Worm (Caenorhabditis elegans) whole organism, L3 larva: ENCODE data around the gene sft-1.
A peak's percentile ranks its signal among the peaks of the same experiment; 100 is the strongest.

ENCODE experiments used
- R02D3.7 ChIP-seq: fragments of 150-350 bp; optimal IDR thresholded peaks from 2 replicates; lab custom pipeline; 2014; ENCODE audit warnings: missing biosample characterization, missing genetic modification characterization
- ZK546.5 ChIP-seq: sonication (generic microtip); optimal IDR thresholded peaks from 2 replicates; lab custom pipeline; 2017; ENCODE audit warnings: missing biosample characterization, missing genetic modification characterization
- aly-2 ChIP-seq: fragments of 150-350 bp; optimal IDR thresholded peaks from 2 replicates; lab custom pipeline; 2014; ENCODE audit warnings: missing biosample characterization, missing genetic modification characterization
- ama-1 ChIP-seq: fragments of 150-350 bp; optimal IDR thresholded peaks from 2 replicates; lab custom pipeline; 2018
- ceh-16 ChIP-seq: sonication (generic microtip); optimal IDR thresholded peaks from 2 replicates; lab custom pipeline; 2017; ENCODE audit warnings: missing biosample characterization, missing genetic modification characterization
- ceh-28 ChIP-seq: fragments of 150-350 bp; optimal IDR thresholded peaks from 2 replicates; lab custom pipeline; 2014; ENCODE audit warnings: missing biosample characterization, missing genetic modification reagents, missing genetic modification characterization
- ceh-82 ChIP-seq: fragments of 150-350 bp; optimal IDR thresholded peaks from 2 replicates; lab custom pipeline; 2014; ENCODE audit warnings: missing biosample characterization, missing genetic modification characterization
- daf-12 ChIP-seq: fragments of 150-350 bp; optimal IDR thresholded peaks from 2 replicates; lab custom pipeline; 2014; ENCODE audit warnings: missing biosample characterization, missing genetic modification reagents, missing genetic modification characterization
- egl-5 ChIP-seq: fragments of 150-350 bp; optimal IDR thresholded peaks from 2 replicates; lab custom pipeline; 2017; ENCODE audit warnings: missing biosample characterization, missing genetic modification reagents, missing genetic modification characterization, inconsistent platforms
- elt-2 ChIP-seq: sonication (generic microtip); optimal IDR thresholded peaks from 2 replicates; lab custom pipeline; 2016; ENCODE audit warnings: missing genetic modification reagents, mild to moderate bottlenecking, missing genetic modification characterization, missing compliant biosample characterization
- elt-3 ChIP-seq, 3 experiments: fragments of 150-350 bp in 1 of 3; sonication (generic microtip) in 2 of 3; optimal IDR thresholded peaks; 2 replicates in 2 of 3; 4 replicates in 1 of 3; lab custom pipeline; 2014 to 2017; ENCODE audit warnings: missing biosample characterization in 3 of 3, missing genetic modification characterization in 3 of 3
- eor-1 ChIP-seq, 2 experiments: fragments of 150-350 bp; optimal IDR thresholded peaks; 2 replicates each; lab custom pipeline; 2014 to 2018; ENCODE audit warnings: missing biosample characterization in 2 of 2, missing genetic modification characterization in 2 of 2
- fkh-10 ChIP-seq: sonication (generic microtip); optimal IDR thresholded peaks from 2 replicates; lab custom pipeline; 2017; ENCODE audit warnings: missing biosample characterization, missing genetic modification reagents, missing genetic modification characterization
- fkh-2 ChIP-seq: fragments of 150-350 bp; optimal IDR thresholded peaks from 2 replicates; lab custom pipeline; 2014; ENCODE audit warnings: missing biosample characterization, missing genetic modification reagents, missing genetic modification characterization
- fos-1 ChIP-seq: fragments of 150-350 bp; optimal IDR thresholded peaks from 2 replicates; lab custom pipeline; 2014; ENCODE audit warnings: missing biosample characterization, missing genetic modification characterization
- hmg-11 ChIP-seq: sonication (generic microtip); optimal IDR thresholded peaks from 2 replicates; lab custom pipeline; 2016; ENCODE audit warnings: missing genetic modification characterization, missing compliant biosample characterization
- lin-15B ChIP-seq: fragments of 150-350 bp; optimal IDR thresholded peaks from 2 replicates; lab custom pipeline; 2014; ENCODE audit warnings: missing biosample characterization, missing genetic modification characterization
- lin-39 ChIP-seq: fragments of 150-350 bp; optimal IDR thresholded peaks from 2 replicates; lab custom pipeline; 2018; ENCODE audit warnings: missing biosample characterization, missing genetic modification reagents, missing genetic modification characterization
- mdl-1 ChIP-seq: fragments of 150-350 bp; optimal IDR thresholded peaks from 2 replicates; lab custom pipeline; 2014; ENCODE audit warnings: missing biosample characterization, missing genetic modification characterization
- mml-1 ChIP-seq: fragments of 150-350 bp; sonication (generic microtip); optimal IDR thresholded peaks from 3 replicates; lab custom pipeline; 2014; ENCODE audit warnings: missing biosample characterization, missing genetic modification characterization
- nfya-1 ChIP-seq: sonication (generic microtip); optimal IDR thresholded peaks from 2 replicates; lab custom pipeline; 2017; ENCODE audit warnings: missing genetic modification characterization, mild to moderate bottlenecking, missing compliant biosample characterization, antibody characterized with exemption, moderate library complexity; ENCODE audit not compliant: insufficient read depth
- nhr-11 ChIP-seq: fragments of 150-350 bp; optimal IDR thresholded peaks from 2 replicates; lab custom pipeline; 2014; ENCODE audit warnings: missing biosample characterization, missing genetic modification characterization
- nhr-12 ChIP-seq: fragments of 150-350 bp; optimal IDR thresholded peaks from 2 replicates; lab custom pipeline; 2014; ENCODE audit warnings: missing biosample characterization, missing genetic modification characterization
- nhr-28 ChIP-seq: fragments of 150-350 bp; optimal IDR thresholded peaks from 2 replicates; lab custom pipeline; 2014; ENCODE audit warnings: missing biosample characterization, missing genetic modification characterization
- nhr-43 ChIP-seq: sonication (generic microtip); optimal IDR thresholded peaks from 2 replicates; lab custom pipeline; 2016; ENCODE audit warnings: mild to moderate bottlenecking, missing genetic modification characterization, missing compliant biosample characterization; ENCODE audit not compliant: poor library complexity, severe bottlenecking
- nhr-67 ChIP-seq: fragments of 150-350 bp; optimal IDR thresholded peaks from 2 replicates; lab custom pipeline; 2014; ENCODE audit warnings: missing biosample characterization, missing genetic modification characterization
- nhr-77 ChIP-seq: fragments of 150-350 bp; optimal IDR thresholded peaks from 2 replicates; lab custom pipeline; 2014; ENCODE audit warnings: missing biosample characterization, missing genetic modification characterization
- pha-4 ChIP-seq: fragments of 150-350 bp; optimal IDR thresholded peaks from 2 replicates; lab custom pipeline; 2014; ENCODE audit warnings: missing biosample characterization, missing genetic modification reagents, missing genetic modification characterization
- pqm-1 ChIP-seq: fragments of 150-350 bp; optimal IDR thresholded peaks from 2 replicates; lab custom pipeline; 2017; ENCODE audit warnings: missing biosample characterization, missing genetic modification characterization, inconsistent platforms
- sea-2 ChIP-seq: fragments of 150-350 bp; sonication (generic microtip); optimal IDR thresholded peaks from 4 replicates; lab custom pipeline; 2014; ENCODE audit warnings: missing biosample characterization, missing genetic modification reagents, missing genetic modification characterization
- skn-1 ChIP-seq: fragments of 150-350 bp; optimal IDR thresholded peaks from 2 replicates; lab custom pipeline; 2014; ENCODE audit warnings: missing biosample characterization, missing genetic modification characterization
- snpc-4 ChIP-seq: fragments of 150-350 bp; optimal IDR thresholded peaks from 2 replicates; lab custom pipeline; 2014; ENCODE audit warnings: missing biosample characterization, missing genetic modification characterization
- unc-39 ChIP-seq: sonication (generic microtip); optimal IDR thresholded peaks from 4 replicates; lab custom pipeline; 2017; ENCODE audit warnings: missing biosample characterization, missing genetic modification characterization
- unc-62 ChIP-seq: fragments of 150-350 bp; sonication (generic microtip); optimal IDR thresholded peaks from 4 replicates; lab custom pipeline; 2014; ENCODE audit warnings: missing biosample characterization, missing genetic modification reagents, missing genetic modification characterization
- zag-1 ChIP-seq: fragments of 150-350 bp; optimal IDR thresholded peaks from 2 replicates; lab custom pipeline; 2014; ENCODE audit warnings: missing biosample characterization, missing genetic modification characterization
- ztf-4 ChIP-seq: fragments of 150-350 bp; optimal IDR thresholded peaks from 2 replicates; lab custom pipeline; 2014; ENCODE audit warnings: missing biosample characterization, missing genetic modification characterization

sft-1 gene

DNA sequence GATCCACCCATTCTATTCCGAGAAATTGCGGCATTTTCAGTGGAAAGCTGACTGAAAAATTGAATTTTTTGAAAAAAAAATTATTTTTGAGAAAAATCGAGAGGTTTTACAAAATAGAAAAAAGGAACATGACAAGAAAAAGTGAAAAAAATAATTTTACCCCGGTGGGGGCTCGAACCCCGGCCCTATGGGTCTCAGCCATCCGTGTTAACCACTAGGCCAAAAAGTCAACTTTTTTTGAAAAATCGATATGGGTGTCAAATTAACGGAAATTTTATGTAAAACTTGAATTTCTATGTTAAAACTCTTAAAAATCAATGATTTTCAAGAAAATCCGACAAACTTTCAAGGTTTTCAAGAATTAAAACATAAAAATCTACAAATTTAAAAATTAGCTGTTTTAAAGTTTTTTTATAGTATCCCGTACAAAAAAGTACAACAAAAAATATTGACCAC, 17.5 kb downstream of the sft-1 start, which contains the start of gene Y53G8B.2:
Y53G8B.2 (minus strand) TSS at position 51 of the 456 bp plus-strand sequence.
- no peak for TF ChIP-seq skn-1 (tag; lab: Kevin White, UChicago)
- no peak for TF ChIP-seq daf-12 (tag; lab: Kevin White, UChicago)
- TF ChIP-seq pqm-1 (tag; lab: Kevin White, UChicago), result no peak
- no peak for TF ChIP-seq nhr-43 (tag; lab: Kevin White, UChicago)
- no peak for TF ChIP-seq eor-1 (tag; optimal IDR thresholded peaks at IDR 0.05; lab: Kevin White, UChicago)
- TF ChIP-seq ztf-4, result no peak
- TF ChIP-seq unc-39 (tag; lab: Kevin White, UChicago), result no peak
- TF ChIP-seq nhr-28 (tag; lab: Kevin White, UChicago), result no peak
- TF ChIP-seq mml-1 (tag; lab: Kevin White, UChicago), result no peak
- no peak for TF ChIP-seq fkh-10 (GFP tag; lab: Kevin White, UChicago)
- TF ChIP-seq nhr-67 (tag; lab: Kevin White, UChicago), result no peak
- TF ChIP-seq, all 47 proteins: peak for 0

DNA sequence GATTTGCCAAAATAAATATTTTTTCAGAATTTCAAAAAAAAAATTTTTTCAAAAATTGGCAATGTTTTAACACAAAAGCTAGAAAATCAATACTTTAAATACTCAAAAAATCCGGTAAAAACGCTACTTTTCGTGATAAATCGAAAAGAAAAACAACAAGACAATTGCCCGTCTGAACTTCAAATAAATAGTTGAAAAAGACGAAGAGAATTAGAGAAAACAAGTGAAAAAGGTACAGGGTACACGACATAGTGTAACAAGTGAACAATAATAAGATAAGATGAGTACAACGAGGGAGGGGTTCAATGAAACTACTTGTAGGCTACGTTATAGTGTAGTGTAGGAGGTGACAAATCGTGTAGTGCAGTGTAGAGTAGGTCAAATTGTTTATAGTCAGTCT, 18.1 kb downstream of the sft-1 start:
- TF ChIP-seq pqm-1 (tag; lab: Kevin White, UChicago), result peak; percentile 51
- no peak for TF ChIP-seq mdl-1
- TF ChIP-seq ceh-82 (tag; lab: Kevin White, UChicago), result no peak
- TF ChIP-seq daf-12 (tag; lab: Kevin White, UChicago), result no peak
- no peak for TF ChIP-seq nhr-67 (tag; lab: Kevin White, UChicago)
- no peak for TF ChIP-seq ama-1
- peak; percentile 13 for TF ChIP-seq nfya-1 (tag; lab: Kevin White, UChicago)
- no peak for TF ChIP-seq unc-39 (tag; lab: Kevin White, UChicago)
- TF ChIP-seq R02D3.7, result no peak
- peak; percentile 42 for TF ChIP-seq pha-4 (tag; lab: Kevin White, UChicago)
- peak; percentile 50 for TF ChIP-seq nhr-11 (tag; lab: Kevin White, UChicago)
- TF ChIP-seq, all 47 proteins: peak for 4

DNA sequence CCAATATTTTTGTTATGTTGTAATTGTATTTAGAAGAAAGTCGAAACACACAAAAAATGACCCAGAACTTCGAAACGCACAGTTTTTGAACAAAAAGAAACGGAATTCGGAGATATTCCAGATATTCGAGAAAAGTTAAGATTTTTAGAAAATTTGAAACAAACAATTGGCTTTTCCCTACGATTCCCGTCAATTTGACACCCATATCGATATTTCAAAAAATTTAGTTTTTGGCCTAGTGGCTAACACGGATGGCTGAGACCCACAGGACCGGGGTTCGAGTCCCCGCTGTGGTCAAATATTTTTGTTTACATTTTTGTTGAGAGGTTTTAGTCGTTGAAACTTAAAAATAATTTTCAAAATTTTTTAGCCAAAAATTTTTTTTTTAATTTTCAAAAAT, 18.7 kb downstream of the sft-1 start:
- TF ChIP-seq elt-3 (tag; optimal IDR thresholded peaks at IDR 0.05; lab: Kevin White, UChicago), result no peak
- TF ChIP-seq hmg-11 (tag; lab: Kevin White, UChicago), result no peak
- no peak for TF ChIP-seq ceh-28 (tag; lab: Kevin White, UChicago)
- TF ChIP-seq eor-1 (tag; optimal IDR thresholded peaks at IDR 0.05; lab: Kevin White, UChicago), result no peak
- no peak for TF ChIP-seq ZK546.5 (tag; lab: Kevin White, UChicago)
- TF ChIP-seq pha-4 (tag; lab: Kevin White, UChicago), result no peak
- no peak for TF ChIP-seq pqm-1 (tag; lab: Kevin White, UChicago)
- no peak for TF ChIP-seq mdl-1
- TF ChIP-seq unc-39 (tag; lab: Kevin White, UChicago), result no peak
- TF ChIP-seq lin-39 (tag; lab: Kevin White, UChicago), result no peak
- TF ChIP-seq lin-15B (tag; lab: Kevin White, UChicago), result no peak
- no peak for TF ChIP-seq nhr-12 (tag; lab: Kevin White, UChicago)
- TF ChIP-seq fkh-2 (tag; lab: Kevin White, UChicago), result no peak

DNA sequence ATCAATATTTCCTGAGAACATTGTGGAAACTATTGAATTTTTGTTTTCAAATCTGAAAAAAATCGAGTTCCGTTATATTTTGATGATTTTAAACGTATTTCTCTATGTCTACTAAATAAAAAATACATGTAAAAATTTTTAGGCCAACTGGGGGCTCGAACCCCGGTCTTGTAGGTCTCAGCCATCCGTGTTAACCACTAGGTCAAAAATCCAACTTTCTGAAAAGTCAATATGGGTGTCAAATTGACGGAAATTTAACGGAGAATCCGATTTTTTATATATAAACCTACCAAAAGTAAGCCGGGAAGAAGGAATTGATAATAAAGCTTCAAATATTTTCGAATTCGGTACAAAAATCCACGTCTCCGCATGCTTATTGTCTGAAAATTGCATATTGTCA, 19.8 kb downstream of the sft-1 start:
- TF ChIP-seq zag-1, result no peak
- TF ChIP-seq, all 47 proteins: peak for 0

DNA sequence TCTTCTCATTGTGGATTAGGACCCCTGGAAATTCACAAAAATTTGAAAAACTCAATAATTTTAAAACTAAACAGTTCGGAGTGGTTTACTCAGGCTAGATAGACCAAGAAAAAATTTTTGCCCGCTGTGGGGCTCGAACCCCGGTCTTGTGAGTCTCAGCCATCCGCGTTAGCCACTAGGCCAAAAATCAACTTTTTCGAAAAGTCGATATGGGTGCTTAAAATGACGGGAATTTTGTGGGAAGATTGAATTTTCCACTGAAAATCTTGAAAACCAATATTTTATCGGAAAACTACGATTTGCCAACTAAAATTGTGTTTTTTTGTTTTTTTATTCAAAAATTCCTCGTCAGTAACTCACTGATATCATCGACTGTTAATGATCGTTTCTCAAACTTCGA, 21.1 kb downstream of the sft-1 start:
- TF ChIP-seq aly-2 (tag; lab: Kevin White, UChicago), result no peak
- TF ChIP-seq zag-1, result no peak
- TF ChIP-seq sea-2 (GFP tag; lab: Kevin White, UChicago), result no peak
- no peak for TF ChIP-seq ZK546.5 (tag; lab: Kevin White, UChicago)
- TF ChIP-seq nhr-67 (tag; lab: Kevin White, UChicago), result no peak
- TF ChIP-seq eor-1 (tag; optimal IDR thresholded peaks at IDR 0.05; lab: Kevin White, UChicago), result no peak
- no peak for TF ChIP-seq nhr-28 (tag; lab: Kevin White, UChicago)
- no peak for TF ChIP-seq nfya-1 (tag; lab: Kevin White, UChicago)
- TF ChIP-seq elt-3 (tag; optimal IDR thresholded peaks at IDR 0.05; lab: Kevin White, UChicago), result no peak
- TF ChIP-seq hmg-11 (tag; lab: Kevin White, UChicago), result no peak

DNA sequence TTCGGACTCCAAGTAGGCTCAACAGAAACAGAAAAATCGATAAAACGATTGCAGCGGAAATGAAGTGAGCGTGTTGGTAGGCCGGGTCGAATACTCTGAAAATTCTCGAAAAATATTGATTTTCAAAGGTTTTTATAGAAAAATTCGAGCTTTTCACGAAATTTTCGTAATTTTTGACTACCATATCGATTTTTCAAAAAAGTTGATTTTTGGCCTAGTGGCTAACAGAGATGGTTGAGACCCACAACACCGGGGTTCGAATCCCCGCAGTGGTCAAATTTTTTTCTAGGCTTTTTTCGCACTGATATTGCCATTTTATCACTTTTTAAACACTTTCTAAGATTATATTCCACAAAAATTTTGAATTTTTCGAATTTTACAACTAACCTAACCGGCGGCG, 22.3 kb downstream of the sft-1 start:
- TF ChIP-seq daf-12 (tag; lab: Kevin White, UChicago) (no peak), nhr-77 (no peak), elt-2 (tag; lab: Kevin White, UChicago) (no peak), pha-4 (tag; lab: Kevin White, UChicago) (no peak), snpc-4 (tag; lab: Kevin White, UChicago) (no peak), fos-1 (tag; lab: Kevin White, UChicago) (no peak), sea-2 (GFP tag; lab: Kevin White, UChicago) (no peak), egl-5 (tag; lab: Kevin White, UChicago) (no peak), R02D3.7 (no peak), unc-62 (GFP tag; lab: Kevin White, UChicago) (no peak), hmg-11 (tag; lab: Kevin White, UChicago) (no peak), ceh-16 (tag; lab: Kevin White, UChicago) (no peak), ama-1 (no peak)
